Fruit fly (Drosophila melanogaster): Measurements from ENCODE around the gene CG7632.

dm6 chr3L:21280996-21281691 is 23.4 kb upstream of the CG7632 start, which contains the start of gene ppl:
- TF ChIP-seq CG14667 (GFP tag; IDR thresholded peaks at IDR 0.05) (no peak), CG10274 (GFP tag; optimal IDR thresholded peaks at IDR 0.05) (no peak)
